Worm (Caenorhabditis elegans) whole organism, L2 larva: ENCODE measurements around the gene nspc-1.
A peak's percentile ranks its signal among the peaks of the same experiment; 100 is the strongest.

ENCODE experiments used
- C34F6.9 ChIP-seq: fragments of 150-350 bp; optimal IDR thresholded peaks from 2 replicates; lab custom pipeline; 2014; ENCODE audit warnings: missing biosample characterization, missing genetic modification characterization
- F13H6.1 ChIP-seq: sonication (generic microtip); optimal IDR thresholded peaks from 2 replicates; lab custom pipeline; 2016; ENCODE audit warnings: missing genetic modification characterization, missing compliant biosample characterization
- R02D3.7 ChIP-seq: fragments of 150-350 bp; optimal IDR thresholded peaks from 2 replicates; lab custom pipeline; 2014; ENCODE audit warnings: missing biosample characterization, missing genetic modification characterization
- alr-1 ChIP-seq: fragments of 150-350 bp; optimal IDR thresholded peaks from 2 replicates; lab custom pipeline; 2014; ENCODE audit warnings: missing biosample characterization, missing genetic modification characterization
- aly-2 ChIP-seq: fragments of 150-350 bp; optimal IDR thresholded peaks from 2 replicates; lab custom pipeline; 2014; ENCODE audit warnings: missing biosample characterization, missing genetic modification characterization
- ama-1 ChIP-seq: fragments of 150-350 bp; optimal IDR thresholded peaks from 2 replicates; lab custom pipeline; 2018; ENCODE audit warnings: inconsistent platforms
- blmp-1 ChIP-seq: sonication (generic microtip); optimal IDR thresholded peaks from 2 replicates; lab custom pipeline; 2017; ENCODE audit warnings: missing genetic modification characterization, mild to moderate bottlenecking, missing compliant biosample characterization, antibody characterized with exemption, moderate library complexity; ENCODE audit not compliant: insufficient read depth
- ceh-16 ChIP-seq: fragments of 150-350 bp; optimal IDR thresholded peaks from 2 replicates; lab custom pipeline; 2014; ENCODE audit warnings: missing biosample characterization, missing genetic modification characterization
- ceh-82 ChIP-seq: fragments of 150-350 bp; optimal IDR thresholded peaks from 2 replicates; lab custom pipeline; 2014; ENCODE audit warnings: missing biosample characterization, missing genetic modification characterization
- crh-2 ChIP-seq: sonication (generic microtip); optimal IDR thresholded peaks from 2 replicates; lab custom pipeline; 2017; ENCODE audit warnings: missing biosample characterization, missing genetic modification characterization
- dmd-4 ChIP-seq: sonication (generic microtip); optimal IDR thresholded peaks from 2 replicates; lab custom pipeline; 2017; ENCODE audit warnings: missing biosample characterization, missing genetic modification characterization
- elt-1 ChIP-seq: fragments of 150-350 bp; optimal IDR thresholded peaks from 2 replicates; lab custom pipeline; 2014; ENCODE audit warnings: missing biosample characterization, missing genetic modification characterization
- elt-3 ChIP-seq: sonication (generic microtip); optimal IDR thresholded peaks from 2 replicates; lab custom pipeline; 2017; ENCODE audit warnings: missing biosample characterization, missing genetic modification characterization
- fos-1 ChIP-seq: fragments of 150-350 bp; optimal IDR thresholded peaks from 2 replicates; lab custom pipeline; 2014; ENCODE audit warnings: missing biosample characterization, missing genetic modification characterization
- gmeb-1 ChIP-seq: fragments of 150-350 bp; optimal IDR thresholded peaks from 2 replicates; lab custom pipeline; 2014; ENCODE audit warnings: missing biosample characterization, missing genetic modification characterization
- lin-11 ChIP-seq: fragments of 150-350 bp; sonication (generic microtip); optimal IDR thresholded peaks from 2 replicates; lab custom pipeline; 2014; ENCODE audit warnings: missing biosample characterization, missing genetic modification characterization, inconsistent platforms, mixed read lengths
- lin-39 ChIP-seq: fragments of 150-350 bp; optimal IDR thresholded peaks from 2 replicates; lab custom pipeline; 2014; ENCODE audit warnings: missing biosample characterization, missing genetic modification reagents, missing genetic modification characterization
- lsy-2 ChIP-seq, 2 experiments: fragments of 150-350 bp in 1 of 2; sonication (generic microtip) in 1 of 2; optimal IDR thresholded peaks; 2 replicates each; lab custom pipeline; 2014 to 2017; ENCODE audit warnings: missing biosample characterization in 2 of 2, missing genetic modification characterization in 2 of 2
- mab-5 ChIP-seq: fragments of 150-350 bp; optimal IDR thresholded peaks from 2 replicates; lab custom pipeline; 2014; ENCODE audit warnings: missing biosample characterization, missing genetic modification characterization
- mbf-1 ChIP-seq: sonication (generic microtip); optimal IDR thresholded peaks from 2 replicates; lab custom pipeline; 2017; ENCODE audit warnings: missing biosample characterization, missing genetic modification characterization
- mdl-1 ChIP-seq, 2 experiments: fragments of 150-350 bp in 1 of 2; sonication (generic microtip) in 1 of 2; optimal IDR thresholded peaks; 2 replicates each; lab custom pipeline; 2017; ENCODE audit warnings: missing biosample characterization in 2 of 2, missing genetic modification characterization in 2 of 2
- nhr-12 ChIP-seq: fragments of 150-350 bp; optimal IDR thresholded peaks from 2 replicates; lab custom pipeline; 2014; ENCODE audit warnings: missing biosample characterization, missing genetic modification characterization
- nhr-129 ChIP-seq: fragments of 150-350 bp; optimal IDR thresholded peaks from 2 replicates; lab custom pipeline; 2014; ENCODE audit warnings: missing biosample characterization, missing genetic modification characterization
- nhr-23 ChIP-seq: fragments of 150-350 bp; optimal IDR thresholded peaks from 2 replicates; lab custom pipeline; 2014; ENCODE audit warnings: missing biosample characterization, missing genetic modification reagents, missing genetic modification characterization
- nhr-237 ChIP-seq: fragments of 150-350 bp; optimal IDR thresholded peaks from 2 replicates; lab custom pipeline; 2014; ENCODE audit warnings: missing biosample characterization, missing genetic modification characterization
- nhr-25 ChIP-seq: fragments of 150-350 bp; sonication (generic microtip); optimal IDR thresholded peaks from 3 replicates; lab custom pipeline; 2014; ENCODE audit warnings: missing biosample characterization, missing genetic modification characterization
- nhr-6 ChIP-seq: fragments of 150-350 bp; optimal IDR thresholded peaks from 2 replicates; lab custom pipeline; 2014; ENCODE audit warnings: missing biosample characterization, missing genetic modification characterization
- nhr-77 ChIP-seq: fragments of 150-350 bp; optimal IDR thresholded peaks from 2 replicates; lab custom pipeline; 2014; ENCODE audit warnings: missing biosample characterization, missing genetic modification characterization
- sem-4 ChIP-seq: fragments of 150-350 bp; optimal IDR thresholded peaks from 2 replicates; lab custom pipeline; 2014; ENCODE audit warnings: missing biosample characterization, missing genetic modification reagents, missing genetic modification characterization
- sma-3 ChIP-seq: sonication (generic microtip); optimal IDR thresholded peaks from 2 replicates; lab custom pipeline; 2016; ENCODE audit warnings: missing genetic modification reagents, missing genetic modification characterization, missing compliant biosample characterization
- sma-9 ChIP-seq, 2 experiments: fragments of 150-350 bp in 1 of 2; sonication (generic microtip) in 1 of 2; optimal IDR thresholded peaks; 2 replicates each; lab custom pipeline; 2014 to 2016; ENCODE audit warnings: missing genetic modification characterization in 2 of 2, mild to moderate bottlenecking in 1 of 2, missing biosample characterization in 1 of 2, missing compliant biosample characterization in 1 of 2, missing genetic modification reagents in 1 of 2, moderate library complexity in 1 of 2
- unc-62 ChIP-seq: fragments of 150-350 bp; optimal IDR thresholded peaks from 2 replicates; lab custom pipeline; 2014; ENCODE audit warnings: missing biosample characterization, missing genetic modification reagents, missing genetic modification characterization
- zag-1 ChIP-seq: fragments of 150-350 bp; optimal IDR thresholded peaks from 2 replicates; lab custom pipeline; 2014; ENCODE audit warnings: missing biosample characterization, missing genetic modification characterization
- ztf-11 ChIP-seq: sonication (generic microtip); optimal IDR thresholded peaks from 2 replicates; lab custom pipeline; 2017; ENCODE audit warnings: missing biosample characterization, missing genetic modification characterization
- ztf-4 ChIP-seq: fragments of 150-350 bp; optimal IDR thresholded peaks from 2 replicates; lab custom pipeline; 2014; ENCODE audit warnings: missing biosample characterization, missing genetic modification characterization

nspc-1 gene

ce11 chrX:8565810-8566416 lies 31.0 kb upstream of the nspc-1 start:
- TF ChIP-seq mdl-1 (tag; optimal IDR thresholded peaks at IDR 0.05; lab: Kevin White, UChicago): peak; percentile 32 to 60
- TF ChIP-seq lsy-2 (tag; optimal IDR thresholded peaks at IDR 0.05; lab: Kevin White, UChicago): no peak
- no peak for TF ChIP-seq ama-1 (lab: Kevin White, UChicago)
- TF ChIP-seq elt-3 (tag; lab: Kevin White, UChicago): no peak
- peak; percentile 25 for TF ChIP-seq C34F6.9 (tag; lab: Kevin White, UChicago)
- TF ChIP-seq mbf-1 (tag; lab: Kevin White, UChicago): no peak
- TF ChIP-seq R02D3.7 (tag; lab: Kevin White, UChicago): no peak
- TF ChIP-seq nhr-12 (tag; lab: Kevin White, UChicago): no peak
- no peak for TF ChIP-seq unc-62
- peak; percentile 87 for TF ChIP-seq F13H6.1 (tag; lab: Kevin White, UChicago)
- TF ChIP-seq sem-4: peak; percentile 3
- TF ChIP-seq nhr-25 (tag; lab: Kevin White, UChicago): no peak
- TF ChIP-seq gmeb-1 (tag; lab: Kevin White, UChicago): no peak
- TF ChIP-seq nhr-23 (tag; lab: Kevin White, UChicago): no peak
- no peak for TF ChIP-seq nhr-77 (tag; lab: Kevin White, UChicago)
- TF ChIP-seq nhr-6 (tag; lab: Kevin White, UChicago): no peak
- TF ChIP-seq lin-39 (tag; lab: Kevin White, UChicago): no peak
- no peak for TF ChIP-seq aly-2
- TF ChIP-seq ztf-4 (tag; lab: Kevin White, UChicago): no peak
- no peak for TF ChIP-seq sma-3 (GFP tag; lab: Kevin White, UChicago)
- peak; percentile 6 for TF ChIP-seq zag-1 (tag; lab: Kevin White, UChicago)
- TF ChIP-seq nhr-237 (tag; lab: Kevin White, UChicago): no peak
- no peak for TF ChIP-seq mab-5 (tag; lab: Kevin White, UChicago)
- TF ChIP-seq crh-2 (tag; lab: Kevin White, UChicago): no peak
- TF ChIP-seq ceh-16 (tag; lab: Kevin White, UChicago): no peak
- no peak for TF ChIP-seq nhr-129 (tag; lab: Kevin White, UChicago)

- TF ChIP-seq fos-1 (tag; lab: Kevin White, UChicago): peak; percentile 54
- peak; percentile 11 for TF ChIP-seq sma-9 (GFP tag; optimal IDR thresholded peaks at IDR 0.05; lab: Kevin White, UChicago)
- no peak for TF ChIP-seq sma-9 (tag; optimal IDR thresholded peaks at IDR 0.05; lab: Kevin White, UChicago)
- no peak for TF ChIP-seq ceh-82 (tag; lab: Kevin White, UChicago)
- TF ChIP-seq gmeb-1 (tag; lab: Kevin White, UChicago): peak; percentile 10
- TF ChIP-seq blmp-1: peak; percentile 67
- TF ChIP-seq F13H6.1 (tag; lab: Kevin White, UChicago): peak; percentile 31
- TF ChIP-seq nhr-129 (tag; lab: Kevin White, UChicago): no peak
- TF ChIP-seq lin-11 (tag; lab: Kevin White, UChicago): no peak
- TF ChIP-seq crh-2 (tag; lab: Kevin White, UChicago): no peak
- TF ChIP-seq nhr-25 (tag; lab: Kevin White, UChicago): peak; percentile 5
Measured at ce11 chrX:8564451-8564795, 29.5 kb upstream of the nspc-1 start.

ce11 chrX:8563663-8564450 lies 29.0 kb upstream of the nspc-1 start:
- peak; percentile 27 for TF ChIP-seq sma-3 (GFP tag; lab: Kevin White, UChicago)
- peak; percentile 75 for TF ChIP-seq fos-1 (tag; lab: Kevin White, UChicago)
- TF ChIP-seq F13H6.1 (tag; lab: Kevin White, UChicago): no peak

- TF ChIP-seq elt-1: no peak
- TF ChIP-seq gmeb-1 (tag; lab: Kevin White, UChicago): no peak
- no peak for TF ChIP-seq lin-11 (tag; lab: Kevin White, UChicago)
- TF ChIP-seq ztf-11: no peak
- no peak for TF ChIP-seq nhr-77 (tag; lab: Kevin White, UChicago)
- no peak for TF ChIP-seq dmd-4 (tag; lab: Kevin White, UChicago)
- TF ChIP-seq alr-1 (tag; lab: Kevin White, UChicago): no peak
Measured at ce11 chrX:8562586-8562985, 27.7 kb upstream of the nspc-1 start.
